Worm (Caenorhabditis elegans): ENCODE measurements around the gene K01G12.22.

ce11 chrIV:14227138-14227537 is 35.1 kb downstream of the K01G12.22 start:
- TF ChIP-seq dao-5 (tag; optimal IDR thresholded peaks at IDR 0.05) (no peak), him-1 (tag; optimal IDR thresholded peaks at IDR 0.05) (no peak), W03F9.2 (tag; optimal IDR thresholded peaks at IDR 0.05) (no peak)

Data from whole organism, L4/young adult.